Worm (Caenorhabditis elegans) whole organism, L1 larva: Measurements from ENCODE around the gene C25E10.12.
A peak's percentile ranks its signal among the peaks of the same experiment; 100 is the strongest.

ENCODE experiments used
- C04F5.9 ChIP-seq: sonication (generic microtip); optimal IDR thresholded peaks from 2 replicates; lab custom pipeline; 2016; ENCODE audit warnings: missing genetic modification characterization, missing compliant biosample characterization
- C34B4.2 ChIP-seq: sonication (generic microtip); optimal IDR thresholded peaks from 2 replicates; lab custom pipeline; 2017; ENCODE audit warnings: mild to moderate bottlenecking, missing genetic modification characterization, missing compliant biosample characterization
- Y116A8C.19 ChIP-seq: sonication (generic microtip); optimal IDR thresholded peaks from 2 replicates; lab custom pipeline; 2016; ENCODE audit warnings: missing compliant biosample characterization, missing genetic modification characterization, borderline replicate concordance
- aha-1 ChIP-seq: fragments of 150-350 bp; optimal IDR thresholded peaks from 2 replicates; lab custom pipeline; 2014; ENCODE audit warnings: missing biosample characterization, missing genetic modification characterization
- alr-1 ChIP-seq: fragments of 200-800 bp; sonication (Bioruptor generic); optimal IDR thresholded peaks from 2 replicates; lab custom pipeline; 2018; ENCODE audit warnings: borderline replicate concordance, mild to moderate bottlenecking, missing genetic modification characterization, missing compliant biosample characterization
- ama-1 ChIP-seq: fragments of 150-350 bp; optimal IDR thresholded peaks from 2 replicates; lab custom pipeline; 2014
- ceh-63 ChIP-seq: fragments of 200-800 bp; sonication (Bioruptor generic); optimal IDR thresholded peaks from 2 replicates; lab custom pipeline; 2018; ENCODE audit warnings: mild to moderate bottlenecking, missing genetic modification characterization, missing compliant biosample characterization
- ceh-82 ChIP-seq, 3 experiments: fragments of 150-350 bp in 1 of 3; sonication (generic microtip) in 2 of 3; optimal IDR thresholded peaks; 2 replicates each; lab custom pipeline; 2014 to 2017; ENCODE audit warnings: missing biosample characterization in 3 of 3, missing genetic modification characterization in 3 of 3
- ceh-88 ChIP-seq: fragments of 200-800 bp; sonication (Bioruptor generic); IDR thresholded peaks from 2 replicates; pipeline ENCODE4 v1.3.6; 2022; ENCODE audit warnings: missing genetic modification characterization, missing compliant biosample characterization
- ceh-90 ChIP-seq: sonication (generic microtip); optimal IDR thresholded peaks from 2 replicates; lab custom pipeline; 2016; ENCODE audit warnings: missing genetic modification characterization, missing compliant biosample characterization
- ces-1 ChIP-seq: fragments of 150-350 bp; optimal IDR thresholded peaks from 2 replicates; lab custom pipeline; 2014; ENCODE audit warnings: missing biosample characterization, missing genetic modification reagents, missing genetic modification characterization
- dsc-1 ChIP-seq: sonication (generic microtip); optimal IDR thresholded peaks from 2 replicates; lab custom pipeline; 2016; ENCODE audit warnings: mild to moderate bottlenecking, missing genetic modification characterization, missing compliant biosample characterization
- efl-1 ChIP-seq, 4 experiments: fragments of 150-350 bp; optimal IDR thresholded peaks in 3 of 4; peaks in 1 of 4; 1 replicate in 1 of 4; 2 replicates in 3 of 4; lab custom pipeline; 2014; ENCODE audit warnings: missing biosample characterization in 2 of 4, missing genetic modification characterization in 2 of 4, missing genetic modification reagents in 2 of 4
- efl-3 ChIP-seq: fragments of 200-800 bp; sonication (Bioruptor generic); optimal IDR thresholded peaks from 2 replicates; lab custom pipeline; 2018; ENCODE audit warnings: mild to moderate bottlenecking, missing genetic modification characterization, missing compliant biosample characterization
- egl-13 ChIP-seq: sonication (generic microtip); optimal IDR thresholded peaks from 2 replicates; lab custom pipeline; 2016; ENCODE audit warnings: missing genotype, missing genetic modification reagents, missing genetic modification characterization, missing compliant biosample characterization
- egl-27 ChIP-seq, 2 experiments: fragments of 150-350 bp in 1 of 2; sonication (generic microtip); optimal IDR thresholded peaks; 3 replicates each; lab custom pipeline; 2017 to 2018; ENCODE audit warnings: missing biosample characterization in 2 of 2, missing genetic modification characterization in 2 of 2, missing genetic modification reagents in 2 of 2
- elt-2 ChIP-seq: sonication (generic microtip); optimal IDR thresholded peaks from 2 replicates; lab custom pipeline; 2016; ENCODE audit warnings: missing genetic modification characterization, mild to moderate bottlenecking, inconsistent platforms, missing compliant biosample characterization, missing genetic modification reagents
- elt-3 ChIP-seq, 6 experiments: fragments of 150-350 bp in 1 of 6; sonication (generic microtip); optimal IDR thresholded peaks; 2 replicates each; lab custom pipeline; 2017 to 2018; ENCODE audit warnings: missing biosample characterization in 6 of 6, missing genetic modification characterization in 6 of 6, inconsistent platforms in 1 of 6
- ets-5 ChIP-seq: fragments of 200-800 bp; sonication (Bioruptor generic); IDR thresholded peaks from 2 replicates; pipeline ENCODE4 v1.3.6; 2022; ENCODE audit warnings: missing genetic modification characterization, missing compliant biosample characterization
- fkh-10 ChIP-seq: sonication (generic microtip); optimal IDR thresholded peaks from 2 replicates; lab custom pipeline; 2017; ENCODE audit warnings: missing biosample characterization, missing genetic modification reagents, missing genetic modification characterization
- fkh-4 ChIP-seq: sonication (generic microtip); optimal IDR thresholded peaks from 2 replicates; lab custom pipeline; 2016; ENCODE audit warnings: missing compliant biosample characterization, missing genetic modification characterization, borderline replicate concordance
- fkh-8 ChIP-seq: sonication (generic microtip); optimal IDR thresholded peaks from 2 replicates; lab custom pipeline; 2016; ENCODE audit warnings: mild to moderate bottlenecking, missing genetic modification characterization, missing compliant biosample characterization
- fos-1 ChIP-seq: fragments of 150-350 bp; optimal IDR thresholded peaks from 2 replicates; lab custom pipeline; 2014; ENCODE audit warnings: missing biosample characterization, missing genetic modification characterization
- grh-1 ChIP-seq: fragments of 200-800 bp; sonication (Bioruptor generic); IDR thresholded peaks from 2 replicates; pipeline ENCODE4 v1.3.6; 2022; ENCODE audit warnings: missing genetic modification reagents, missing genetic modification characterization, missing compliant biosample characterization
- hpl-2 ChIP-seq: fragments of 150-350 bp; optimal IDR thresholded peaks from 2 replicates; lab custom pipeline; 2014; ENCODE audit warnings: missing biosample characterization, missing genetic modification reagents, missing genetic modification characterization
- jun-1 ChIP-seq: fragments of 150-350 bp; optimal IDR thresholded peaks from 2 replicates; lab custom pipeline; 2014; ENCODE audit warnings: missing biosample characterization, missing genetic modification reagents, missing genetic modification characterization
- lin-13 ChIP-seq: fragments of 150-350 bp; optimal IDR thresholded peaks from 2 replicates; lab custom pipeline; 2014; ENCODE audit warnings: missing biosample characterization, missing genetic modification reagents, missing genetic modification characterization
- lin-14 ChIP-seq: fragments of 200-800 bp; sonication (Bioruptor generic); optimal IDR thresholded peaks from 2 replicates; lab custom pipeline; 2018; ENCODE audit warnings: mild to moderate bottlenecking, missing genetic modification characterization, moderate library complexity, missing compliant biosample characterization
- lin-15B ChIP-seq: fragments of 150-350 bp; sonication (generic microtip); optimal IDR thresholded peaks from 3 replicates; lab custom pipeline; 2014; ENCODE audit warnings: missing biosample characterization, missing genetic modification characterization
- lir-3 ChIP-seq: sonication (generic microtip); optimal IDR thresholded peaks from 2 replicates; lab custom pipeline; 2016; ENCODE audit warnings: mild to moderate bottlenecking, missing genetic modification characterization, moderate library complexity, missing compliant biosample characterization; ENCODE audit not compliant: poor library complexity
- mep-1 ChIP-seq: fragments of 150-350 bp; optimal IDR thresholded peaks from 2 replicates; lab custom pipeline; 2014; ENCODE audit warnings: missing biosample characterization, missing genetic modification characterization
- nhr-11 ChIP-seq: fragments of 150-350 bp; optimal IDR thresholded peaks from 2 replicates; lab custom pipeline; 2014; ENCODE audit warnings: missing biosample characterization, missing genetic modification characterization
- nhr-12 ChIP-seq: sonication (generic microtip); optimal IDR thresholded peaks from 2 replicates; lab custom pipeline; 2017; ENCODE audit warnings: missing biosample characterization, missing genetic modification characterization
- nhr-19 ChIP-seq: fragments of 200-800 bp; sonication (Bioruptor generic); conservative IDR thresholded peaks from 2 replicates; pipeline ENCODE4 v1.3.6; 2022; ENCODE audit warnings: missing genetic modification characterization, missing compliant biosample characterization
- nhr-47 ChIP-seq: sonication (generic microtip); optimal IDR thresholded peaks from 2 replicates; lab custom pipeline; 2016; ENCODE audit warnings: mild to moderate bottlenecking, missing genetic modification characterization, moderate library complexity, missing compliant biosample characterization
- nhr-76 ChIP-seq: sonication (generic microtip); optimal IDR thresholded peaks from 2 replicates; lab custom pipeline; 2017; ENCODE audit warnings: missing biosample characterization, missing genetic modification characterization
- nhr-77 ChIP-seq: fragments of 150-350 bp; optimal IDR thresholded peaks from 2 replicates; lab custom pipeline; 2014; ENCODE audit warnings: missing biosample characterization, missing genetic modification characterization
- nhr-84 ChIP-seq: sonication (generic microtip); optimal IDR thresholded peaks from 2 replicates; lab custom pipeline; 2017; ENCODE audit warnings: missing biosample characterization, missing genetic modification characterization
- nhr-90 ChIP-seq: sonication (generic microtip); optimal IDR thresholded peaks from 2 replicates; lab custom pipeline; 2016; ENCODE audit warnings: mild to moderate bottlenecking, missing genetic modification characterization, missing compliant biosample characterization; ENCODE audit not compliant: poor library complexity
- pqm-1 ChIP-seq: sonication (generic microtip); optimal IDR thresholded peaks from 3 replicates; lab custom pipeline; 2017; ENCODE audit warnings: missing biosample characterization, missing genetic modification characterization
- rnt-1 ChIP-seq: sonication (generic microtip); optimal IDR thresholded peaks from 2 replicates; lab custom pipeline; 2016; ENCODE audit warnings: mild to moderate bottlenecking, missing genetic modification characterization, moderate library complexity, missing compliant biosample characterization
- sox-4 ChIP-seq: sonication (generic microtip); optimal IDR thresholded peaks from 2 replicates; lab custom pipeline; 2016; ENCODE audit warnings: missing genetic modification characterization, missing compliant biosample characterization
- sptf-1 ChIP-seq: fragments of 150-350 bp; optimal IDR thresholded peaks from 2 replicates; lab custom pipeline; 2014; ENCODE audit warnings: missing biosample characterization, missing genetic modification characterization
- swsn-7 ChIP-seq: sonication (generic microtip); optimal IDR thresholded peaks from 2 replicates; lab custom pipeline; 2016; ENCODE audit warnings: missing genetic modification characterization, missing compliant biosample characterization
- tbx-2 ChIP-seq: sonication (generic microtip); optimal IDR thresholded peaks from 2 replicates; lab custom pipeline; 2016; ENCODE audit warnings: missing genetic modification characterization, missing compliant biosample characterization
- tlp-1 ChIP-seq: fragments of 150-350 bp; optimal IDR thresholded peaks from 2 replicates; lab custom pipeline; 2014; ENCODE audit warnings: missing biosample characterization, missing genetic modification characterization
- unc-130 ChIP-seq: fragments of 150-350 bp; optimal IDR thresholded peaks from 2 replicates; lab custom pipeline; 2017; ENCODE audit warnings: missing biosample characterization, missing genetic modification characterization, inconsistent platforms
- unc-62 ChIP-seq: fragments of 150-350 bp; optimal IDR thresholded peaks from 2 replicates; lab custom pipeline; 2014; ENCODE audit warnings: missing biosample characterization, missing genetic modification reagents, missing genetic modification characterization
- xbp-1 ChIP-seq: sonication (generic microtip); optimal IDR thresholded peaks from 2 replicates; lab custom pipeline; 2016; ENCODE audit warnings: missing genetic modification characterization, missing compliant biosample characterization
- zag-1 ChIP-seq: fragments of 150-350 bp; optimal IDR thresholded peaks from 2 replicates; lab custom pipeline; 2014; ENCODE audit warnings: missing biosample characterization, missing genetic modification characterization

Gene C25E10.12

DNA sequence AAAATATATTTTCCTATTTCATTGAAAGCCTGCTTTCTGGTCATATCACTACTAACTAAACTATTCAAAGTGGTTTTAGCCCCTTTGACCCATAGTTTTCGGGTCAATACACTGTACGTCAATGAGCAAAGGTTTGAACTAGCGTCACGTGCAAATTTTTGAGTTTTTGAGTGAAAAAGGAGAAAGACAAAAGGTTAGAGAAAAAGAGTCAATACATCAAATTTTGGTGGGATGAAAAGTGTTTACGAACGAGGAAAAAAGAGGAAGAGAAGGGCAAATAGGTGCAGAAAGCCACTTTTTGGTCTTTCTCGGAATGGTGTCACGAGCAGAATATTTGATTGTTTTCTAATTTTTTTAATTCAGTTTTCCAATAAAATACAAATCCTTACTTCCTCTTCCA lies 13.6 kb upstream of the C25E10.12 start (continued):
- TF ChIP-seq egl-13 (no peak), fkh-8 (tag; lab: Kevin White, UChicago) (peak; percentile 42), pqm-1 (tag; lab: Kevin White, UChicago) (no peak), fkh-4 (tag; lab: Kevin White, UChicago) (no peak), fos-1 (tag; lab: Kevin White, UChicago) (no peak), ces-1 (GFP tag; lab: Kevin White, UChicago) (no peak), rnt-1 (tag; lab: Kevin White, UChicago) (no peak), ama-1 (lab: Kevin White, UChicago) (no peak), efl-1 (optimal IDR thresholded peaks at IDR 0.05; lab: Kevin White, UChicago) (no peak), efl-1 (GFP tag; optimal IDR thresholded peaks at IDR 0.05 in 1 of 2; lab: Kevin White, UChicago) (peak in 1 of 2 experiments; percentile 87), C34B4.2 (tag; lab: Kevin White, UChicago) (no peak), sox-4 (tag; lab: Kevin White, UChicago) (no peak), lir-3 (tag; lab: Kevin White, UChicago) (no peak), C04F5.9 (tag; lab: Kevin White, UChicago) (no peak), nhr-47 (peak; percentile 47), hpl-2 (GFP tag; lab: Kevin White, UChicago) (no peak), ceh-88 (GFP tag; lab: Robert Waterston, UW) (no peak), ceh-90 (tag; lab: Kevin White, UChicago) (no peak), elt-2 (tag; lab: Kevin White, UChicago) (peak; percentile 15), mep-1 (tag; lab: Kevin White, UChicago) (no peak), jun-1 (tag; lab: Kevin White, UChicago) (no peak), sptf-1 (no peak), swsn-7 (tag; lab: Kevin White, UChicago) (no peak), elt-3 (tag; optimal IDR thresholded peaks at IDR 0.05; lab: Kevin White, UChicago) (no peak), tbx-2 (tag; lab: Kevin White, UChicago) (no peak), lin-14 (peak; percentile 44), nhr-12 (tag; lab: Kevin White, UChicago) (no peak), efl-3 (no peak), xbp-1 (tag; lab: Kevin White, UChicago) (no peak), nhr-90 (peak; percentile 38), tlp-1 (no peak), fkh-10 (GFP tag; lab: Kevin White, UChicago) (no peak), unc-62 (GFP tag; lab: Kevin White, UChicago) (no peak), nhr-84 (tag; lab: Kevin White, UChicago) (no peak), ceh-63 (no peak), alr-1 (tag; lab: Kevin White, UChicago) (no peak), ceh-82 (tag; optimal IDR thresholded peaks at IDR 0.05; lab: Kevin White, UChicago) (no peak), ets-5 (GFP tag; lab: Robert Waterston, UW) (no peak), aha-1 (no peak), nhr-19 (GFP tag; lab: Robert Waterston, UW) (peak; percentile 33; the same call in 1 of the 2 replicates), lin-15B (tag; lab: Kevin White, UChicago) (no peak), nhr-76 (no peak), grh-1 (GFP tag; lab: Robert Waterston, UW) (no peak), Y116A8C.19 (tag; lab: Kevin White, UChicago) (no peak), egl-27 (tag; optimal IDR thresholded peaks at IDR 0.05; lab: Kevin White, UChicago) (no peak), zag-1 (no peak), nhr-77 (peak; percentile 34), unc-130 (no peak), nhr-11 (tag; lab: Kevin White, UChicago) (no peak), lin-13 (GFP tag; lab: Kevin White, UChicago) (peak; percentile 18), dsc-1 (tag; lab: Kevin White, UChicago) (peak; percentile 7)
